Fruit fly (Drosophila melanogaster) ovary, adult (tissue): ENCODE results near the gene loh.

Source experiments
- CG17801 ChIP-seq: fragments of 200-800 bp; optimal IDR thresholded peaks from 2 replicates; lab custom pipeline; 2019; ENCODE audit warnings: missing biosample characterization, mild to moderate bottlenecking, missing genetic modification characterization, moderate library complexity; ENCODE audit not compliant: partially characterized antibody

loh gene

DNA sequence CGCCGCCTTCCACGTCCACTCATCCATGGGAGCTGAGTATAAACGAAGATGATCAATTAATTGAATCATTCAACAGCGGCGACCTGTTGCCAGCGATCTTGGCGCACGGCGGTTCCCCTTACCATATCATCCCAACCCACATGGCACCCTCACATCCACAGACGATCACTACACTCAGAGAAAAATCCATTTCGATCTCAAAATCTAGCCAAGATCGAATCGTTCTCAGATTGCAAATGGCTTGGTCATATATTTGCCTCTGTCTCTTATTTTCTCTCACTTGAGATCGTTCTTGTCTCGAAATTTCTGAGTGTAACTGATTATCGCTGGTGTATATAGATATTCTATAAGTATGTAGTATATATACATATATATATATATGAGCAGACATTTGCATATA is 26.1 kb downstream of the loh start:
- no peak for TF ChIP-seq CG17801 (GFP tag; lab: Kevin White, UChicago)

DNA sequence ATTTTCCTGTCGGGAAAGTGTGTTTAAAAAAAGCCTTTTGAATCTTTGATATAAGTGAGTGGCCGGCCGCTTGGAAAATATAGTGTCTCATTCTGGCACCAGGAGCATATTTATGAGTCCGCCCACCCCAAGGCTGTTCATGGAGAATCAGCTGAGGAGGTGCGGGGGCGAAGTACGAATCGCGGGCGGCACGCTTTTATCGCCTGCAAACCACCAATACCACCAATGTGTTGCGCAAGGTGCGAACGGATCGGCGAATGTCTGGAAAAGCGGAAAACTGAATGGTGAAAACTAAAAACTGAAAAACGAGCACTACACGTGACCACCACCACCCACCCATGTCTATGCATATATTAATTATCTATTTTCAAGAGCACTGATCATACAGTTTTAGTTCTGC is 26.6 kb downstream of the loh start:
- no peak for TF ChIP-seq CG17801 (GFP tag; lab: Kevin White, UChicago)

DNA sequence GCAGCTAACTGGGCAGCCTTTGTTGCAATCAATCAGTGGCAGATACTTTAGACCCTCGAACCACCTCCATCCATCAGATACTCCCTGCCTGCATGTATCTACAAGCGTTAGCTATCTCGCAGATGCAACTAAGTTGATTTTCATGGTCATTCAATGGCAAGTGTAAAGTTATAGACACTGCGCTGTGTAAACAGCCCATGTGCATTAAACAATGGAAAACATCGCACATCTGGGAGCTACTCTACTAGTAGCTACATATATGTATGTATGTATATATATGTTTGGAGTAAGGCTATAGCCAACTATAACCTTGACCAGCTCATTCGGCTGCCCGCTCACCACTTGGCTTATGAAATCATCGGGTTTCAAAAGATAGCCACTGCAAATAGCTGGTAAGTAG is 27.9 kb downstream of the loh start:
- TF ChIP-seq CG17801 (GFP tag; lab: Kevin White, UChicago): no peak

dm6 chr2L:10472257-10472656 is 29.9 kb downstream of the loh start:
- no peak for TF ChIP-seq CG17801 (GFP tag; lab: Kevin White, UChicago)

dm6 chr2L:10474268-10474678 is 31.9 kb downstream of the loh start, which contains the start of gene RluA-1:
TSS of gene RluA-1 (minus strand) at chr2L:10474349.
- peak; percentile 72 for TF ChIP-seq CG17801 (GFP tag; lab: Kevin White, UChicago)

- no peak for TF ChIP-seq CG17801 (GFP tag; lab: Kevin White, UChicago)
Observed at dm6 chr2L:10474815-10475214, 32.5 kb downstream of the loh start.

- no peak for TF ChIP-seq CG17801 (GFP tag; lab: Kevin White, UChicago)
Observed at dm6 chr2L:10476879-10477278, 34.5 kb downstream of the loh start, which contains the start of gene RluA-2. TSS of gene RluA-2 (plus strand) at chr2L:10477073.

DNA sequence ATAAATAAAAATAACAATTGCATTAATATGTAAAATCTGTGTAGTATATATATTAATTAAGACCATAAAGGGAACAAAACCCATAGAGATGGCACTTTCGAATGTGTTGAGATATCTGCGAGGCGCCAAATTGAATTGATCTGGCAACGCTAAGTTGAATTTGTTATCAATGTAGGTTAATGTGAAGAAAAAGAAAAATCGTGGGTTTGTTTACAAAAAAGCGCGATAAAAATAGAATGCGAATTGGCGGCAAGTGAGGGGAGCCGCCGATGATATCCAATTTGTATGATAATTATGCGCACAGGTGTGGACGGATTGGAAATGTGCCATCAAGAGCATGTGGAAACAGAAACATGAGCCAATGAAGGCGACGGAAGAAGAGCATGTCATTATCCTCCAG is 37.5 kb downstream of the loh start:
- TF ChIP-seq CG17801 (GFP tag; lab: Kevin White, UChicago): peak; percentile 11

DNA sequence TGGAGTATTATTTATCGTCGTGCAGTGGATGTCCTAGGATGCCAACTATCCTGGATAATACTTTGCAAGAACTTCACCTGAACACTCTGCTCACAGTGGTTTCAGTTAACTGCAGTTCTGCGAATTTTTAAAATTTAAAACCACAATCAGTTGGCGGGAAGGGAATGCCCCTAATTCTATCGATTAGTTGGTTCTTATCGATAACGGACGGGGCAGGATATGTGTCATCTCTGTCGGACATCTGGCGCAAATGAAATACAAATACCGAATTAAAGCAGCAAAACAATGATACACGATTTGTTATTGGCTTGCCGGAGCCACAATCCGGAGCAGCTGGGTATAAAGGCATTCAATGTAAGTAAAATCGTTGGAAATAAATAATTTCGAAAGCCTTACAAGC is 40.7 kb downstream of the loh start, which contains the start of gene Grip75:
Gene Grip75 (plus strand): TSS at position 223 of the 400 bp plus-strand sequence.
- no peak for TF ChIP-seq CG17801 (GFP tag; lab: Kevin White, UChicago)

dm6 chr2L:10488484-10489223 is 46.3 kb downstream of the loh start, which contains the start of the genes Cog4 and CG6144:
TSS of gene Cog4 (minus strand) at chr2L:10488622.
TSS of gene CG6144 (plus strand) at chr2L:10488694.
- TF ChIP-seq CG17801 (GFP tag; lab: Kevin White, UChicago): peak; percentile 32

dm6 chr2L:10491354-10491753 is 49.0 kb downstream of the loh start, which contains the start of gene CG13144:
TSS of gene CG13144 (minus strand) at chr2L:10491454.
- no peak for TF ChIP-seq CG17801 (GFP tag; lab: Kevin White, UChicago)

dm6 chr2L:10495495-10495894 is 53.2 kb downstream of the loh start:
- no peak for TF ChIP-seq CG17801 (GFP tag; lab: Kevin White, UChicago)

- TF ChIP-seq CG17801 (GFP tag; lab: Kevin White, UChicago): no peak
Observed at dm6 chr2L:10496338-10496737, 54.0 kb downstream of the loh start.

DNA sequence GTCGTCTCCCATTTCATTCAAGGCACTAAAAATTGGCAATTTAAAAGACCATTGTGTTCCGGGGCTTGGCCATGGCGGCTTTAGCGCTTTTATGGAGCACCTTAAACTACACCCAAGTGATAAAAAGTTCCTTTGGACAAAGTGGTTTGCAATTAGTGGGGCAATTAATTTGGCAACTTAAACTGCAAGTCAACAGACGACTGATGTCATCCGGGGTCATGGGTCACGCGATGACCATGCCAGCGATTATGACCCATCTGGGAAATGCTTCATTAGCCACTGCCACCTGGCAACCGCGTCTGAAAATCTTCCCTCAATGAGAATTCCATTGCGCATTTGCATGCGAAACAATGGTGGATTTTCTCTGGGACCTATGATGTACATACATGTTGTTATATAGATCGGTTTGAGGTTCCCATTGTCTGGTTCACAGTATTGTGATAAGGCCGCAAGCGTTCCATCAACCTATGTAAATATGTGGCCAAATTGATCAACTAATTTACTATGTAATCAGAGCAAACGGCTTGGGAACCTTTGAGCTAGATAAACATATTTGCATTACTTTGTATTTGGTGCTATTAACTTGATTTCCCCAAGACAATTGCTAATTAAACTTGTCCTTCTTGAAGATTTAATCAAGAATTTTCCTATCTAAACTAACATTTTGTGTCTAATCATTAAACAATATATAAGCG is 54.9 kb downstream of the loh start:
- no peak for TF ChIP-seq CG17801 (GFP tag; lab: Kevin White, UChicago)

DNA sequence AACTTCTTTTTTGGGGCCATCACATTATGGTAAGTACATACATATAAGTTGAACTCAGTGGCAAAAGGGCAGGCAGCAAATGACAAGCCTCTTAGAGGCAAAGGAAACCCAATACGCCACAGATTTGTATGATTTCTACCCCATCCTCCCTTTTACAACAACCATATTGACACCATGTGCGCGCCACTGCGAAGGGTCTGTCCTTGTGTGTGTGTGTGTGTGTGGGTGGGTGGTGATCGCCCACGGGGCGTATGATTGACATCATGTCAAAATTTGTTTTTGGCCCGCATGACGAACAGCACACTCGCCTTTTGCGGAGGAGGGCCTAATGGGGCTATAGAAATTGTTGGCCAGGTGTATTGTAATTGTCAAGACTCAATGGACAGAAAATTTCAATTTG is 57.3 kb downstream of the loh start:
- TF ChIP-seq CG17801 (GFP tag; lab: Kevin White, UChicago): no peak
